Fruit fly (Drosophila melanogaster): ENCODE results near the gene mei-P26.

mei-P26 gene

DNA sequence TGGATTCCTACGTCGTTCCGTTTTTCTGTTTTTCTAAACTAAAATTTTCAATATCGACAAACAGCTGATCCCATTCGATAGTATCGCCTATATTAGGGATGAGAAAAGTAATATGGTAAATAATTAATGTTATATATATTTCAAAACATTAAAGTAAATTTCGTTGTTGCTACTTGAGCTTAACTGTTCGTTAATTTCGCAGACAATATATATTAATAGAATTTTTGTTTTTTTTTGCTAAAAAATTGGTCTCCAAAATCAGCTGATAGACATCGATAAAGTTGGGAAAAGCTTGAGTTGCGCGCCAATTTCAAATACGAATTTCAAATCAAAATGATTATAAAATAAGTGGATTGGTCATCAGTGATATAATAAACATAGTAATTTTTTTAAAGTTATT lies 33.3 kb downstream of the mei-P26 start, which contains the start of gene CG12118:
Gene CG12118 (minus strand): TSS at position 53 of the 400 bp plus-strand sequence.
- TF ChIP-seq CG1620 (GFP tag; optimal IDR thresholded peaks at IDR 0.05) (peak; percentile 87), bab1 (GFP tag; optimal IDR thresholded peaks at IDR 0.05) (peak; percentile 96), Mnt (GFP tag; optimal IDR thresholded peaks at IDR 0.05) (peak; percentile 69), CG7101 (tag; optimal IDR thresholded peaks at IDR 0.05) (peak; percentile 85), kay (GFP tag; ENCODE audit: borderline replicate concordance) (no peak), pad (GFP tag; optimal IDR thresholded peaks at IDR 0.05) (peak; percentile 58), ovo (GFP tag; optimal IDR thresholded peaks at IDR 0.05) (peak; percentile 60), CG11617 (GFP tag; optimal IDR thresholded peaks at IDR 0.05) (peak; percentile 84), cnc (optimal IDR thresholded peaks at IDR 0.05) (no peak), CG7045 (GFP tag; optimal IDR thresholded peaks at IDR 0.05) (peak; percentile 10), CG33017 (tag; optimal IDR thresholded peaks at IDR 0.05) (peak; percentile 56), CG14711 (tag; optimal IDR thresholded peaks at IDR 0.05) (peak; percentile 87), CG12768 (GFP tag; optimal IDR thresholded peaks at IDR 0.05) (peak; percentile 16), CG5204 (GFP tag; optimal IDR thresholded peaks at IDR 0.05) (peak; percentile 17), toe (GFP tag; optimal IDR thresholded peaks at IDR 0.05) (peak; percentile 32), tj (GFP tag; optimal IDR thresholded peaks at IDR 0.05) (peak; percentile 71), Crg-1 (GFP tag; optimal IDR thresholded peaks at IDR 0.05) (peak; percentile 67), cic (GFP tag; optimal IDR thresholded peaks at IDR 0.05) (peak; percentile 1), Hr96 (GFP tag; optimal IDR thresholded peaks at IDR 0.05) (no peak), Clk (GFP tag; optimal IDR thresholded peaks at IDR 0.05) (no peak)

DNA sequence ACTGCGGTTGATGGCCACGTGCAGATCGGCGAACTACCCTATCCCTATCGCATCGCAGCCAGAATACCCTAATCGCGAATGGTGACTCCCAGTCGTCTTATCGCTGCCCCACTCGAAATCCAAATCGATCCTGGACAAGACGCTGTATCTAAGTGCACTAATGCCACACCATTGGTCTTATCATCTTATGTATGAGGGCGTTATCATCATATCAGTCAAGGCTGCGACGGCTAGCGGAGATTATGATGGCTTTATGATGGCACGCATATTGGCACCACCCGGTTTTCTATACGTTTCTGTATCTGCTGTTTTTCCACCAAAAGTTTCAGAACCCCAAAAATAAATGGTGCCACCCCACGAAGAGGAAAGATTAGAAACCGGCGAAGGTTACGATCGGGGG lies 37.2 kb downstream of the mei-P26 start:
- TF ChIP-seq Mnt (GFP tag; optimal IDR thresholded peaks at IDR 0.05) = peak; percentile 58
- no peak for TF ChIP-seq pad (GFP tag; optimal IDR thresholded peaks at IDR 0.05)

DNA sequence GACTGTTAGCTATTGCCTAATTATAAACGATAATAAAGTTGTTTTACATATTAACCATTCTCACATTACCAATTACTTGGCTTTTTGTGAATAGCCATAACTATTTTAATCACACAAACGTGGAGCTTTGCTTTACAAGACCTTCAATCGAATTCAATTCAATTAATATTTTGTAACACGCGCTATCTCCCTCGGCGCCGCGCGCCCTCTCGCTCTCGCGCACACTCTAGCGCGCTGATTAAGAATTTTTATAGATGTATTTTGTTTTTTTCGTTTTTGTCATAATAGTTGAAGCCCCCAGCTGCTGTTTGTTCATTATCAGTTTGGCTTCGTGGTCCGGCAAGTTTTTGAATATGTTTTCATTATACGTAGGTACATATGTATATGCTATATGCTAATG lies 38.0 kb downstream of the mei-P26 start:
- TF ChIP-seq Mnt (GFP tag; optimal IDR thresholded peaks at IDR 0.05) (peak; percentile 84), CG14711 (tag; optimal IDR thresholded peaks at IDR 0.05) (no peak)

DNA sequence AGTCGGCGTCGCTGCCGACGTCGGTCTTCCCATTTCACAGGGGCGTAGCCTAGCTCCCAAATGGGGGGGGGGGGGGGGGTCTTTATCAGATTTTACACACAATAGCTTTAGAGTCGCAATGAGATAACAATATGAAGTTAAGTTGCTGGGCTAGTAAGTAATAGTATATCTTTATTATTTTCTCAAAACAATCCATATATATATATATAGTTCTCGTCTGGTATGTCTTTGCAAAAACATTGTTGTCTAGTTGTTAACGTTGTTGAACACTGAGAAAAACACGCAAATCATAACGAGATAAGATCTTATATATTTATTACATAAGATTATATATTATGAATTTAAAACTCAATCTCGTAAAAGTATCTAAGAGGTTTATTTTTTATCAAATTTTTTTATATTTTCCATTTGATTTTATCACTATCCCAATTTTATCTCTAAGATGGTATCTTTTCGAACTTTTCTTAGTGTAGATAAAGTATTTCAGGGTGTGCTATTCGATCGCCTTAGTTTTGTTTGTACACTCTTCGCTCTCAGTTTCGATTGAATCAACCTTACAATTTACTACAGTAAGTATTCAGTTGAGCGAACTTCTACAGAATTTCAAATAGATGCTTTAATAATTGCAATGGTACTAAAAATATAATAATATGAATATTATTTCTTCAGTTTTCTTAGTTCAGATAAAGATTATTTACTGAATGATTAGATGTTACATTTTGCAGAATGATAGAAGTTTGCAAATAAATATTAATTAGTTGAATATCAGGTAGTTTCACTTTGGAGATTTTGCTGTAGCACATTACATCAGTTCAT lies 39.0 kb downstream of the mei-P26 start:
- TF ChIP-seq ovo (GFP tag; optimal IDR thresholded peaks at IDR 0.05) = peak; percentile 45
- peak; percentile 71 for TF ChIP-seq cic (GFP tag; optimal IDR thresholded peaks at IDR 0.05)
- TF ChIP-seq tj (GFP tag; optimal IDR thresholded peaks at IDR 0.05) = peak; percentile 80
- TF ChIP-seq Mnt (GFP tag; optimal IDR thresholded peaks at IDR 0.05) = peak; percentile 64
- peak; percentile 83 for TF ChIP-seq CG33017 (tag; optimal IDR thresholded peaks at IDR 0.05)
- TF ChIP-seq toe (GFP tag; optimal IDR thresholded peaks at IDR 0.05) = peak; percentile 22
- no peak for TF ChIP-seq cnc (optimal IDR thresholded peaks at IDR 0.05)
- peak; percentile 65 for TF ChIP-seq CG1620 (GFP tag; optimal IDR thresholded peaks at IDR 0.05)
- TF ChIP-seq kay (GFP tag; ENCODE audit: borderline replicate concordance) = no peak
- TF ChIP-seq CG14711 (tag; optimal IDR thresholded peaks at IDR 0.05) = peak; percentile 88
- peak; percentile 91 for TF ChIP-seq CG11617 (GFP tag; optimal IDR thresholded peaks at IDR 0.05)
- TF ChIP-seq Clk (GFP tag; optimal IDR thresholded peaks at IDR 0.05) = peak; percentile 43
- TF ChIP-seq CG7045 (GFP tag; optimal IDR thresholded peaks at IDR 0.05) = peak; percentile 84
- peak; percentile 76 for TF ChIP-seq CG12768 (GFP tag; optimal IDR thresholded peaks at IDR 0.05)
- TF ChIP-seq CG5204 (GFP tag; optimal IDR thresholded peaks at IDR 0.05) = peak; percentile 35
- TF ChIP-seq Hr96 (GFP tag; optimal IDR thresholded peaks at IDR 0.05) = peak; percentile 39
- peak; percentile 62 for TF ChIP-seq bab1 (GFP tag; optimal IDR thresholded peaks at IDR 0.05)
- peak; percentile 80 for TF ChIP-seq pad (GFP tag; optimal IDR thresholded peaks at IDR 0.05)
- peak; percentile 95 for TF ChIP-seq CG7101 (tag; optimal IDR thresholded peaks at IDR 0.05)
- peak; percentile 61 for TF ChIP-seq Crg-1 (GFP tag; optimal IDR thresholded peaks at IDR 0.05)

DNA sequence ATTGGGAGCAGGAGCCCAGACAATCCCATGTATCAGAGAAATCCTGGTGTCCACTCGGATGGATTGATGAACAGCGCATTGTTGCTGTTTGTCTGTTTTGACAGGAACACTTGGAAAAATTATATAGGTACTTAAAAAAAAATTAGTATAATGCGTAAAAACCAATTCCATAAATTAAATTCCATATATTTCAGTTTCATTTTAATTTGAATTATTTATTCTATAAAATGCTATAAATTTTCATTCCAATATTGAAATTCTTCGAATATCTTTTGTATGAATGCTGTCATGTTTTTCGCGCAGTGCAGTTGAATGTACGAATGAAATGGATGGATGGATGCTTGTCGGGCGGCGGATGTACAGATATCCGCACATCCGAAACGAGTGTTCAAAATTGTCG lies 47.7 kb downstream of the mei-P26 start, which contains the start of gene SmydA-9:
Gene SmydA-9 (minus strand): TSS at position 101 of the 400 bp plus-strand sequence.
- no peak for TF ChIP-seq CG7101 (tag; optimal IDR thresholded peaks at IDR 0.05)
- TF ChIP-seq pad (GFP tag; optimal IDR thresholded peaks at IDR 0.05) = no peak
- TF ChIP-seq CG12768 (GFP tag; optimal IDR thresholded peaks at IDR 0.05) = no peak
- no peak for TF ChIP-seq Crg-1 (GFP tag; optimal IDR thresholded peaks at IDR 0.05)
- TF ChIP-seq cic (GFP tag; optimal IDR thresholded peaks at IDR 0.05) = no peak
- no peak for TF ChIP-seq CG5204 (GFP tag; optimal IDR thresholded peaks at IDR 0.05)
- TF ChIP-seq tj (GFP tag; optimal IDR thresholded peaks at IDR 0.05) = no peak
- TF ChIP-seq CG11617 (GFP tag; optimal IDR thresholded peaks at IDR 0.05) = no peak
- TF ChIP-seq bab1 (GFP tag; optimal IDR thresholded peaks at IDR 0.05) = no peak
- no peak for TF ChIP-seq CG14711 (tag; optimal IDR thresholded peaks at IDR 0.05)
- no peak for TF ChIP-seq Clk (GFP tag; optimal IDR thresholded peaks at IDR 0.05)
- TF ChIP-seq Hr96 (GFP tag; optimal IDR thresholded peaks at IDR 0.05) = no peak
- no peak for TF ChIP-seq Mnt (GFP tag; optimal IDR thresholded peaks at IDR 0.05)
- TF ChIP-seq CG33017 (tag; optimal IDR thresholded peaks at IDR 0.05) = no peak
- no peak for TF ChIP-seq toe (GFP tag; optimal IDR thresholded peaks at IDR 0.05)
- no peak for TF ChIP-seq CG7045 (GFP tag; optimal IDR thresholded peaks at IDR 0.05)
- no peak for TF ChIP-seq CG1620 (GFP tag; optimal IDR thresholded peaks at IDR 0.05)

DNA sequence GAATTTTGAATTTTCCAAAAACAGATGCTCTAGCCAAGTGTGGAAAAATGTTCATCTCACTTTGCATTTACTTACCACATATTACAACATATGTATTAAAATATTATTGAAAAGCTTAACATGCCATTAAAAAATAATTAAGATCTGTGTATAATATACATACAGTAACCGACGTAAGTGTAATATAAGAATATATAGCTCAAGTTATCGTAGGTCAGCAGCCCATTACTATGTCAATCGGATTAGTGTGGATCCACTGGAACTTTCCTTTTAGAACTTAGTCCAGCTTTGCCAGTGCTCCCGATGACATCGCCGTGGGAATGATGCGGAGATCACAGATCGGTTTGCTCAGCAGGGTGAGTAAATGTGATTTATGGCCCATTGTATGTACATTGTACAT lies 51.5 kb downstream of the mei-P26 start, which contains the start of gene Obp8a:
Gene Obp8a (plus strand): TSS at position 301 of the 400 bp plus-strand sequence.
- no peak for TF ChIP-seq CG11617 (GFP tag; optimal IDR thresholded peaks at IDR 0.05)
- TF ChIP-seq cic (GFP tag; optimal IDR thresholded peaks at IDR 0.05) = no peak
- no peak for TF ChIP-seq CG5204 (GFP tag; optimal IDR thresholded peaks at IDR 0.05)
- no peak for TF ChIP-seq Clk (GFP tag; optimal IDR thresholded peaks at IDR 0.05)
- no peak for TF ChIP-seq pad (GFP tag; optimal IDR thresholded peaks at IDR 0.05)
- TF ChIP-seq Crg-1 (GFP tag; optimal IDR thresholded peaks at IDR 0.05) = no peak
- TF ChIP-seq cnc (optimal IDR thresholded peaks at IDR 0.05) = no peak
- no peak for TF ChIP-seq Hr96 (GFP tag; optimal IDR thresholded peaks at IDR 0.05)
- no peak for TF ChIP-seq CG14711 (tag; optimal IDR thresholded peaks at IDR 0.05)
- no peak for TF ChIP-seq CG7101 (tag; optimal IDR thresholded peaks at IDR 0.05)
- no peak for TF ChIP-seq Mnt (GFP tag; optimal IDR thresholded peaks at IDR 0.05)
- TF ChIP-seq CG12768 (GFP tag; optimal IDR thresholded peaks at IDR 0.05) = no peak
- TF ChIP-seq CG7045 (GFP tag; optimal IDR thresholded peaks at IDR 0.05) = no peak
- TF ChIP-seq ovo (GFP tag; optimal IDR thresholded peaks at IDR 0.05) = no peak
- TF ChIP-seq CG33017 (tag; optimal IDR thresholded peaks at IDR 0.05) = no peak
- no peak for TF ChIP-seq toe (GFP tag; optimal IDR thresholded peaks at IDR 0.05)
- no peak for TF ChIP-seq bab1 (GFP tag; optimal IDR thresholded peaks at IDR 0.05)
- TF ChIP-seq kay (GFP tag; ENCODE audit: borderline replicate concordance) = no peak
